Fruit fly (Drosophila melanogaster): ENCODE results near the gene CG32564.

The CG32564 gene

dm6 chrX:17236468-17236867, 30.3 kb downstream of the CG32564 start:
- TF ChIP-seq CG9705 (GFP tag; optimal IDR thresholded peaks at IDR 0.05) (no peak), woc (GFP tag; optimal IDR thresholded peaks at IDR 0.05) (no peak), psq (GFP tag; optimal IDR thresholded peaks at IDR 0.05) (no peak), ey (GFP tag; optimal IDR thresholded peaks at IDR 0.05) (no peak), sage (GFP tag; optimal IDR thresholded peaks at IDR 0.05) (no peak), Dfd (GFP tag; optimal IDR thresholded peaks at IDR 0.05) (no peak), Abd-B (GFP tag; optimal IDR thresholded peaks at IDR 0.05) (no peak), br (GFP tag; optimal IDR thresholded peaks at IDR 0.05) (no peak), N (GFP tag; optimal IDR thresholded peaks at IDR 0.05) (no peak), Hnf4 (GFP tag; optimal IDR thresholded peaks at IDR 0.05) (no peak), CG32264 (GFP tag; optimal IDR thresholded peaks at IDR 0.05) (no peak), rgr (GFP tag; optimal IDR thresholded peaks at IDR 0.05) (no peak), Hr78 (GFP tag; optimal IDR thresholded peaks at IDR 0.05) (no peak), Rel (GFP tag; optimal IDR thresholded peaks at IDR 0.05) (no peak), Rel (tag; optimal IDR thresholded peaks at IDR 0.05) (no peak), sv (GFP tag; optimal IDR thresholded peaks at IDR 0.05) (no peak), HLH106 (tag; optimal IDR thresholded peaks at IDR 0.05) (no peak), foxo (GFP tag; optimal IDR thresholded peaks at IDR 0.05) (no peak), Vsx2 (GFP tag; optimal IDR thresholded peaks at IDR 0.05; ENCODE audit: partially characterized antibody) (no peak), dl (GFP tag; optimal IDR thresholded peaks at IDR 0.05; ENCODE audit: insufficient read depth in 1 of 2, partially characterized antibody in 2 of 2) (no peak), CrebA (GFP tag; optimal IDR thresholded peaks at IDR 0.05; ENCODE audit: borderline replicate concordance) (no peak)

dm6 chrX:17237421-17237820, 31.2 kb downstream of the CG32564 start:
- TF ChIP-seq Hr78 (GFP tag; optimal IDR thresholded peaks at IDR 0.05) (no peak), dmrt93B (GFP tag; optimal IDR thresholded peaks at IDR 0.05) (peak; percentile 2), rgr (GFP tag; optimal IDR thresholded peaks at IDR 0.05) (peak; percentile 52), h (GFP tag; optimal IDR thresholded peaks at IDR 0.05) (peak; percentile 49), Hnf4 (GFP tag; optimal IDR thresholded peaks at IDR 0.05) (no peak), ey (GFP tag; optimal IDR thresholded peaks at IDR 0.05) (peak; percentile 21), psq (GFP tag; optimal IDR thresholded peaks at IDR 0.05) (peak; percentile 42), fru (GFP tag; optimal IDR thresholded peaks at IDR 0.05) (peak; percentile 32), foxo (GFP tag; optimal IDR thresholded peaks at IDR 0.05) (peak in 1 of 2 experiments; percentile 18), HLH106 (tag; optimal IDR thresholded peaks at IDR 0.05) (peak; percentile 27), lola (GFP tag; optimal IDR thresholded peaks at IDR 0.05) (no peak), OdsH (GFP tag; optimal IDR thresholded peaks at IDR 0.05) (peak; percentile 54)

- TF ChIP-seq pan (optimal IDR thresholded peaks at IDR 0.05) (no peak), jim (GFP tag; optimal IDR thresholded peaks at IDR 0.05) (no peak), rgr (GFP tag; optimal IDR thresholded peaks at IDR 0.05) (peak; percentile 32)
Observed at dm6 chrX:17244854-17245253, 38.6 kb downstream of the CG32564 start, which contains the start of gene CG8915. Gene CG8915, minus strand, starts transcription at chrX:17245001.

- no peak for TF ChIP-seq h (GFP tag; optimal IDR thresholded peaks at IDR 0.05)
- TF ChIP-seq OdsH (GFP tag; optimal IDR thresholded peaks at IDR 0.05): no peak
- TF ChIP-seq jim (GFP tag; optimal IDR thresholded peaks at IDR 0.05): no peak
- no peak for TF ChIP-seq Vsx2 (GFP tag; optimal IDR thresholded peaks at IDR 0.05; ENCODE audit: partially characterized antibody)
- no peak for TF ChIP-seq HLH106 (tag; optimal IDR thresholded peaks at IDR 0.05)
- TF ChIP-seq CG9705 (GFP tag; optimal IDR thresholded peaks at IDR 0.05): no peak
- TF ChIP-seq ey (GFP tag; optimal IDR thresholded peaks at IDR 0.05): no peak
- TF ChIP-seq dsf (GFP tag; optimal IDR thresholded peaks at IDR 0.05; ENCODE audit: borderline replicate concordance): no peak
- no peak for TF ChIP-seq Sp1 (GFP tag; optimal IDR thresholded peaks at IDR 0.05)
Observed at dm6 chrX:17246916-17247315, 40.7 kb downstream of the CG32564 start, which contains the start of gene CG42854. Gene CG42854, minus strand, starts transcription at chrX:17247016.

- no peak for TF ChIP-seq rgr (GFP tag; optimal IDR thresholded peaks at IDR 0.05)
- TF ChIP-seq Vsx2 (GFP tag; optimal IDR thresholded peaks at IDR 0.05; ENCODE audit: partially characterized antibody): no peak
- peak; percentile 86 for TF ChIP-seq Myc (optimal IDR thresholded peaks at IDR 0.05)
- TF ChIP-seq Dfd (GFP tag; optimal IDR thresholded peaks at IDR 0.05): no peak
Observed at dm6 chrX:17249326-17249725, 43.1 kb downstream of the CG32564 start, which contains the start of gene CG8675. Gene CG8675, minus strand, starts transcription at chrX:17249502.
